Fruit fly (Drosophila melanogaster): ENCODE data around the gene CG15643.
A peak's percentile ranks its signal among the peaks of the same experiment; 100 is the strongest.

DNA sequence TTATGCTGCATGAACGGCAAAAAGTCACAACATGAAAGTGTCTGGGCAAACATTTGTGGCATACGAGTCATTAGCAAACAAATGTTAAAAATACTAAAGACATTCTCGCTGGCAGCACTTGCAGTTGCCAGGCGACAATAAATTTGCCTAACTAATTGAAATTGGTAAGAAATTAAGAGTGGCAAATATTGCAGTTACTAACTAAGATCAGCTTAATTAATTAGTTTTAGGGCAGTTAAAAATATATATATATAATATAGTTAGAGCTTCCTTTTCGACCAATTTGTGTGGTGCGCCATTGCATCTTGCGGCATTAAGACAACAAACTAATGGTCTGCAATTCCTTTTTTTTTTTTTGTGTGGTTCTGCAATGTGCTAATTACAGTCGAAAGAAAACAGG, 46.0 kb upstream of the CG15643 start:
- no peak for TF ChIP-seq CG8159 (tag; optimal IDR thresholded peaks at IDR 0.05)
- peak; percentile 86 for TF ChIP-seq CG4496 (GFP tag; IDR thresholded peaks at IDR 0.05)
- TF ChIP-seq CG15710 (tag; optimal IDR thresholded peaks at IDR 0.05) = peak; percentile 2
- peak; percentile 84 for TF ChIP-seq CG32121 (GFP tag; IDR thresholded peaks at IDR 0.05)
- TF ChIP-seq CG14655 (GFP tag; optimal IDR thresholded peaks at IDR 0.05) = peak; percentile 61
- TF ChIP-seq EcR (GFP tag; optimal IDR thresholded peaks at IDR 0.05) = no peak
- peak; percentile 20 for TF ChIP-seq CG17806 (tag; optimal IDR thresholded peaks at IDR 0.05)
- TF ChIP-seq CG12605 (GFP tag; IDR thresholded peaks at IDR 0.05) = peak; percentile 81
- 0 out of 2 replicates have a peak, but pooled peaks have one; percentile 52 for TF ChIP-seq rn (GFP tag; IDR thresholded peaks at IDR 0.05)
- TF ChIP-seq Snoo (tag; optimal IDR thresholded peaks at IDR 0.05) = no peak
- no peak for TF ChIP-seq CG10348 (GFP tag; IDR thresholded peaks at IDR 0.05)
- no peak for TF ChIP-seq CG34367 (tag; optimal IDR thresholded peaks at IDR 0.05)
- peak; percentile 64 for TF ChIP-seq Pif1B (GFP tag; optimal IDR thresholded peaks at IDR 0.05)
- TF ChIP-seq CG8301 (tag; optimal IDR thresholded peaks at IDR 0.05) = peak; percentile 59

Data from whole organism, pupa.